Fruit fly (Drosophila melanogaster) whole organism, prepupa: ENCODE data around the gene CG7655.

Source experiments
- Ets21C ChIP-seq: fragments of 200-800 bp; sonication (Bioruptor generic); optimal IDR thresholded peaks from 3 replicates; lab custom pipeline; 2016; ENCODE audit warnings: missing biosample characterization, missing genetic modification characterization
- Hr38 ChIP-seq: sonication (Bioruptor generic); optimal IDR thresholded peaks from 2 replicates; lab custom pipeline; 2016; ENCODE audit warnings: missing biosample characterization, missing genetic modification characterization
- Hr39 ChIP-seq: fragments of 200-800 bp; sonication (Bioruptor generic); optimal IDR thresholded peaks from 2 replicates; lab custom pipeline; 2016; ENCODE audit warnings: missing biosample characterization, missing genetic modification characterization

DNA sequence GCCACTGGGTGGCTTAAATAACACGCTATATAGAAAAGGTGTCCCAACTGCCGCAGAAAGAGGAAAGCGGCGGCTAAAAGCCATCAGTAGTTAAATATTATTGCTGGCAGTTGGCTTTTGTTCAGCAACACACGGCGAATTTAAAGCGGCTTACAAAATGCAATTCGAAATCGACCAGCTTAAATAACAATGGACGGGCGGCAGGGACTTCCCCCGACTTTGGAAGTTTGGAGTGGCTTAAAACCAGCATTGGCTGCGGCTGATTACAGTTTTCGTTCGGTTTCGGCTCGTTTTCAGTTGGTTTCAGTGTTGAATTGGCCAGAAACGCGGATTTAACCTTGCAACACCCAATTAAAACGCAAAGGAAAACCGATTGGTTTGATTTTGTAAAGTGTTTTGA is 22.7 kb downstream of the CG7655 start:
- TF ChIP-seq Hr39 (GFP tag; lab: Kevin White, UChicago) (no peak), Hr38 (GFP tag; lab: Kevin White, UChicago) (no peak), Ets21C (GFP tag; lab: Kevin White, UChicago) (no peak)
